Fruit fly (Drosophila melanogaster) Kc167 (cell line): ENCODE measurements around the gene srw.

ENCODE experiments used
- Myc ChIP-seq: fragments of >200 bp; optimal IDR thresholded peaks from 2 replicates; lab custom pipeline; 2017; ENCODE audit warnings: missing external identifiers
- Sin3A ChIP-seq: fragments of >200 bp; optimal IDR thresholded peaks from 2 replicates; lab custom pipeline; 2018; ENCODE audit warnings: missing external identifiers
- h ChIP-seq: fragments of >200 bp; optimal IDR thresholded peaks from 3 replicates; lab custom pipeline; 2018; ENCODE audit warnings: missing external identifiers
- ttk ChIP-seq: sonication (Bioruptor generic); optimal IDR thresholded peaks from 2 replicates; lab custom pipeline; 2017; ENCODE audit warnings: missing external identifiers

DNA sequence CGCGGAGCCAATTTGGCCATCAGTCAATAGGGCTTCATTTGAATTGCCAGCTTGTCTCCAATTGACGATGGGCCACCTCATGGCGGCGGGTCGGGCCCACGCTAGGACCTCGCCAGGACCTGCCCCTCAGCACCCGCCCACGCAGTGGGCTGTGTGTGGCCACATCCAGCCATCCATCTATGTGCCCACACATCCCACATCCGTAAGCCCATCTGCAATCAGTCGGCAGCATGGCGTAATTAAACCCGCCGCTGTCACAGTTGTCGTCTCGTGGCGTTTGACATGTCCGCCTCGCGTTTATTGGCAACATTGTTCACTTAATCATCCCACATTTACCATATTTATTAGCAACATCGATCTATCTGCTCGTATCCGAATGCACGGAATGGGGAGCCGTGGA lies 45.1 kb downstream of the srw start:
- TF ChIP-seq ttk (lab: Kevin White, UChicago), result no peak
- TF ChIP-seq Sin3A (lab: Kevin White, UChicago), result no peak
- no peak for TF ChIP-seq h (lab: Kevin White, UChicago)
- no peak for TF ChIP-seq Myc (lab: Kevin White, UChicago)
